Worm (Caenorhabditis elegans): ENCODE results near the gene F25H9.6.

Gene F25H9.6

DNA sequence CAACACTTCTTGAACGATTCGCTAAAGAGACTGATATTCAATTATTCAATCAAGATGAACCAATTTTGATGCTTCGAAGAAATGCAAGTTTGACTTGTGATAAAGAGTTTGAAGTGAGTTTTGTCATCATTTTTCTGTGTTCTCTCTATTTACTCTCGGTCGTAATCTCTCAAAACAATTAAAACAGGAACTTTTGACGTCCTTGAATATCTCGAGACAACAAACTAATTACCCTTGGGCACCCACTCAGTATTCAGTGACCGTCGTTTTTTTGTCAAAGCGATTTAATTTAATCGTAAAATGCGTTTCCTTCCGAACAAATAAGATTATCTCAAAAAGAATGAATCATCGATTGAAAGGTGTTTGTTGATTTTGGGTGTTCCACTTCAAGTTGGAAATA lies 4.0 kb downstream of the F25H9.6 start:
- TF ChIP-seq daf-16 (GFP tag; optimal IDR thresholded peaks at IDR 0.05) (no peak), daf-16 (tag; optimal IDR thresholded peaks at IDR 0.05) (peak; percentile 4), ceh-82 (tag; optimal IDR thresholded peaks at IDR 0.05) (no peak), mep-1 (tag; optimal IDR thresholded peaks at IDR 0.05) (peak; percentile 27), ceh-62 (tag; optimal IDR thresholded peaks at IDR 0.05) (no peak), fos-1 (tag; optimal IDR thresholded peaks at IDR 0.05) (no peak), spr-3 (GFP tag; optimal IDR thresholded peaks at IDR 0.05) (no peak), nhr-48 (tag; optimal IDR thresholded peaks at IDR 0.05) (no peak), ces-1 (GFP tag; optimal IDR thresholded peaks at IDR 0.05) (peak; percentile 18), aha-1 (tag) (peak; percentile 54), zag-1 (tag; optimal IDR thresholded peaks at IDR 0.05) (no peak)

ce11 chrV:13462974-13463373 lies 5.2 kb downstream of the F25H9.6 start, which contains the start of gene frm-10:
Gene frm-10, plus strand, starts transcription at chrV:13463207.
- 0 out of 2 replicates have a peak, but pooled peaks have one; percentile 49 for TF ChIP-seq mdt-29 (GFP tag; IDR thresholded peaks at IDR 0.05)
- TF ChIP-seq ztf-7 (tag; optimal IDR thresholded peaks at IDR 0.05), result peak; percentile 49
- no peak for TF ChIP-seq daf-19 (GFP tag; conservative IDR thresholded peaks at IDR 0.05)
- TF ChIP-seq mdl-1 (tag; optimal IDR thresholded peaks at IDR 0.05), result peak in 1 of 2 experiments; percentile 75
- TF ChIP-seq snpc-1.2 (GFP tag; IDR thresholded peaks at IDR 0.05), result no peak
- no peak for TF ChIP-seq ces-1 (GFP tag; optimal IDR thresholded peaks at IDR 0.05)
- TF ChIP-seq nhr-11 (tag; optimal IDR thresholded peaks at IDR 0.05), result peak; percentile 45
- TF ChIP-seq daf-8 (GFP tag; IDR thresholded peaks at IDR 0.05), result no peak
- TF ChIP-seq Y48G9A.11 (GFP tag; IDR thresholded peaks at IDR 0.05), result no peak
- peak; percentile 55; the same call in 1 of the 2 replicates for TF ChIP-seq pha-4 (GFP tag; IDR thresholded peaks at IDR 0.05)
- peak; percentile 88 for TF ChIP-seq pha-4 (tag; optimal IDR thresholded peaks at IDR 0.05)
- TF ChIP-seq dmd-9 (GFP tag; IDR thresholded peaks at IDR 0.05), result no peak
- TF ChIP-seq unc-62 (GFP tag; optimal IDR thresholded peaks at IDR 0.05 in 1 of 2), result no peak
- TF ChIP-seq unc-62 (tag; optimal IDR thresholded peaks at IDR 0.05), result no peak
- no peak for TF ChIP-seq zip-11 (GFP tag; IDR thresholded peaks at IDR 0.05)
- no peak for TF ChIP-seq nhr-76 (tag; optimal IDR thresholded peaks at IDR 0.05)
- TF ChIP-seq mep-1 (tag; optimal IDR thresholded peaks at IDR 0.05), result peak; percentile 83
- TF ChIP-seq gei-8 (GFP tag; optimal IDR thresholded peaks at IDR 0.05), result no peak
- no peak for TF ChIP-seq R02D3.7 (tag; optimal IDR thresholded peaks at IDR 0.05)
- TF ChIP-seq rbr-2 (tag; optimal IDR thresholded peaks at IDR 0.05), result peak; percentile 41
- TF ChIP-seq egl-43 (GFP tag; IDR thresholded peaks at IDR 0.05), result no peak
- no peak for TF ChIP-seq madf-5 (GFP tag; IDR thresholded peaks at IDR 0.05)
- TF ChIP-seq dmd-8 (GFP tag; IDR thresholded peaks at IDR 0.05), result no peak
- TF ChIP-seq lim-7 (GFP tag; IDR thresholded peaks at IDR 0.05), result no peak
- peak; percentile 88 for TF ChIP-seq nhr-6 (tag; optimal IDR thresholded peaks at IDR 0.05)
- peak; percentile 36 for TF ChIP-seq nhr-77 (tag; optimal IDR thresholded peaks at IDR 0.05)
- TF ChIP-seq jun-1 (tag; optimal IDR thresholded peaks at IDR 0.05), result peak; percentile 28
- TF ChIP-seq nhr-41 (GFP tag; IDR thresholded peaks at IDR 0.05), result no peak
- no peak for TF ChIP-seq lin-39 (tag; optimal IDR thresholded peaks at IDR 0.05)
- TF ChIP-seq zfp-2 (tag; optimal IDR thresholded peaks at IDR 0.05), result no peak
- no peak for TF ChIP-seq attf-4 (tag; optimal IDR thresholded peaks at IDR 0.05)
- 0 out of 2 replicates have a peak, but pooled peaks have one; percentile 31 for TF ChIP-seq Y75B8A.6 (GFP tag; IDR thresholded peaks at IDR 0.05)
- no peak for TF ChIP-seq daf-12 (tag; optimal IDR thresholded peaks at IDR 0.05)
- TF ChIP-seq daf-16 (GFP tag; optimal IDR thresholded peaks at IDR 0.05), result no peak
- TF ChIP-seq daf-16 (tag; optimal IDR thresholded peaks at IDR 0.05), result peak; percentile 81
- TF ChIP-seq sdz-12 (GFP tag; optimal IDR thresholded peaks at IDR 0.05), result no peak
- TF ChIP-seq zfp-3 (GFP tag; conservative IDR thresholded peaks at IDR 0.05), result no peak
- no peak for TF ChIP-seq mxl-3 (GFP tag; optimal IDR thresholded peaks at IDR 0.05)
- TF ChIP-seq php-3 (GFP tag; IDR thresholded peaks at IDR 0.05), result peak; percentile 95
- TF ChIP-seq hif-1 (tag; optimal IDR thresholded peaks at IDR 0.05), result peak in 1 of 2 experiments; percentile 76
- no peak for TF ChIP-seq ama-1 (optimal IDR thresholded peaks at IDR 0.05)
- TF ChIP-seq mxl-2 (GFP tag; conservative IDR thresholded peaks at IDR 0.05), result no peak
- no peak for TF ChIP-seq F44E2.7 (GFP tag; IDR thresholded peaks at IDR 0.05)
- TF ChIP-seq F10B5.3 (tag; optimal IDR thresholded peaks at IDR 0.05), result no peak
- peak; percentile 55 to 67 for TF ChIP-seq lsy-2 (tag; optimal IDR thresholded peaks at IDR 0.05)
